Worm (Caenorhabditis elegans) whole organism, L1 larva: ENCODE measurements around the gene C02F4.5.

Experiments used
- aha-1 ChIP-seq: fragments of 150-350 bp; optimal IDR thresholded peaks from 2 replicates; lab custom pipeline; 2014; ENCODE audit warnings: missing biosample characterization, missing genetic modification characterization
- alr-1 ChIP-seq: fragments of 200-800 bp; sonication (Bioruptor generic); optimal IDR thresholded peaks from 2 replicates; lab custom pipeline; 2018; ENCODE audit warnings: borderline replicate concordance, mild to moderate bottlenecking, missing genetic modification characterization, missing compliant biosample characterization
- aly-2 ChIP-seq: fragments of 150-350 bp; optimal IDR thresholded peaks from 2 replicates; lab custom pipeline; 2014; ENCODE audit warnings: missing biosample characterization, missing genetic modification characterization
- blmp-1 ChIP-seq: fragments of 150-350 bp; optimal IDR thresholded peaks from 2 replicates; lab custom pipeline; 2014; ENCODE audit warnings: missing biosample characterization, missing genetic modification characterization
- ceh-8 ChIP-seq: fragments of 200-800 bp; sonication (Bioruptor generic); optimal IDR thresholded peaks from 2 replicates; lab custom pipeline; 2018; ENCODE audit warnings: mild to moderate bottlenecking, missing genetic modification characterization, moderate library complexity, missing compliant biosample characterization
- ces-1 ChIP-seq: fragments of 150-350 bp; optimal IDR thresholded peaks from 2 replicates; lab custom pipeline; 2014; ENCODE audit warnings: missing biosample characterization, missing genetic modification reagents, missing genetic modification characterization
- efl-1 ChIP-seq, 4 experiments: fragments of 150-350 bp; optimal IDR thresholded peaks in 3 of 4; peaks in 1 of 4; 1 replicate in 1 of 4; 2 replicates in 3 of 4; lab custom pipeline; 2014; ENCODE audit warnings: missing biosample characterization in 2 of 4, missing genetic modification characterization in 2 of 4, missing genetic modification reagents in 2 of 4
- egl-27 ChIP-seq, 2 experiments: fragments of 150-350 bp in 1 of 2; sonication (generic microtip); optimal IDR thresholded peaks; 3 replicates each; lab custom pipeline; 2017 to 2018; ENCODE audit warnings: missing biosample characterization in 2 of 2, missing genetic modification characterization in 2 of 2, missing genetic modification reagents in 2 of 2
- elt-2 ChIP-seq: sonication (generic microtip); optimal IDR thresholded peaks from 2 replicates; lab custom pipeline; 2016; ENCODE audit warnings: missing genetic modification characterization, mild to moderate bottlenecking, inconsistent platforms, missing compliant biosample characterization, missing genetic modification reagents
- ets-5 ChIP-seq: fragments of 200-800 bp; sonication (Bioruptor generic); IDR thresholded peaks from 2 replicates; pipeline ENCODE4 v1.3.6; 2022; ENCODE audit warnings: missing genetic modification characterization, missing compliant biosample characterization
- fkh-10 ChIP-seq: sonication (generic microtip); optimal IDR thresholded peaks from 2 replicates; lab custom pipeline; 2017; ENCODE audit warnings: missing biosample characterization, missing genetic modification reagents, missing genetic modification characterization
- fkh-4 ChIP-seq: sonication (generic microtip); optimal IDR thresholded peaks from 2 replicates; lab custom pipeline; 2016; ENCODE audit warnings: missing compliant biosample characterization, missing genetic modification characterization, borderline replicate concordance
- fos-1 ChIP-seq: fragments of 150-350 bp; optimal IDR thresholded peaks from 2 replicates; lab custom pipeline; 2014; ENCODE audit warnings: missing biosample characterization, missing genetic modification characterization
- hlh-17 ChIP-seq: fragments of 200-800 bp; sonication (Bioruptor generic); optimal IDR thresholded peaks from 2 replicates; lab custom pipeline; 2018; ENCODE audit warnings: missing genetic modification characterization, mild to moderate bottlenecking, missing compliant biosample characterization, moderate library complexity, borderline replicate concordance
- hlh-4 ChIP-seq: sonication (generic microtip); optimal IDR thresholded peaks from 2 replicates; lab custom pipeline; 2016; ENCODE audit warnings: mild to moderate bottlenecking, missing genetic modification characterization, missing compliant biosample characterization
- hpl-2 ChIP-seq: fragments of 150-350 bp; optimal IDR thresholded peaks from 2 replicates; lab custom pipeline; 2014; ENCODE audit warnings: missing biosample characterization, missing genetic modification reagents, missing genetic modification characterization
- isw-1 ChIP-seq: fragments of 200-800 bp; sonication (Bioruptor generic); IDR thresholded peaks from 2 replicates; pipeline ENCODE4 v1.3.6; 2022; ENCODE audit warnings: missing genetic modification characterization, missing compliant biosample characterization
- lin-14 ChIP-seq: fragments of 200-800 bp; sonication (Bioruptor generic); optimal IDR thresholded peaks from 2 replicates; lab custom pipeline; 2018; ENCODE audit warnings: mild to moderate bottlenecking, missing genetic modification characterization, moderate library complexity, missing compliant biosample characterization
- lin-15B ChIP-seq: fragments of 150-350 bp; sonication (generic microtip); optimal IDR thresholded peaks from 3 replicates; lab custom pipeline; 2014; ENCODE audit warnings: missing biosample characterization, missing genetic modification characterization
- lin-35 ChIP-seq, 2 experiments: fragments of 150-350 bp; optimal IDR thresholded peaks; 2 replicates each; lab custom pipeline; 2014; ENCODE audit warnings: missing biosample characterization in 2 of 2, missing genetic modification characterization in 2 of 2, missing genetic modification reagents in 2 of 2
- lin-39 ChIP-seq: fragments of 150-350 bp; optimal IDR thresholded peaks from 2 replicates; lab custom pipeline; 2014; ENCODE audit warnings: missing biosample characterization, missing genetic modification reagents, missing genetic modification characterization
- mab-9 ChIP-seq: fragments of 200-800 bp; sonication (Bioruptor generic); IDR thresholded peaks from 2 replicates; pipeline ENCODE4 v1.3.6; 2022; ENCODE audit warnings: missing genetic modification reagents, missing genetic modification characterization, missing compliant biosample characterization
- mdl-1 ChIP-seq, 2 experiments: fragments of 150-350 bp; optimal IDR thresholded peaks; 2 replicates each; lab custom pipeline; 2014 to 2017; ENCODE audit warnings: missing biosample characterization in 2 of 2, missing genetic modification characterization in 2 of 2, inconsistent platforms in 1 of 2
- mef-2 ChIP-seq: fragments of 150-350 bp; optimal IDR thresholded peaks from 2 replicates; lab custom pipeline; 2014; ENCODE audit warnings: missing biosample characterization, missing genetic modification characterization
- mep-1 ChIP-seq: fragments of 150-350 bp; optimal IDR thresholded peaks from 2 replicates; lab custom pipeline; 2014; ENCODE audit warnings: missing biosample characterization, missing genetic modification characterization
- nhr-11 ChIP-seq: fragments of 150-350 bp; optimal IDR thresholded peaks from 2 replicates; lab custom pipeline; 2014; ENCODE audit warnings: missing biosample characterization, missing genetic modification characterization
- nhr-19 ChIP-seq: fragments of 200-800 bp; sonication (Bioruptor generic); conservative IDR thresholded peaks from 2 replicates; pipeline ENCODE4 v1.3.6; 2022; ENCODE audit warnings: missing genetic modification characterization, missing compliant biosample characterization
- nhr-237 ChIP-seq: fragments of 150-350 bp; optimal IDR thresholded peaks from 2 replicates; lab custom pipeline; 2014; ENCODE audit warnings: missing biosample characterization, missing genetic modification characterization
- nhr-28 ChIP-seq: fragments of 150-350 bp; optimal IDR thresholded peaks from 2 replicates; lab custom pipeline; 2014; ENCODE audit warnings: missing biosample characterization, missing genetic modification characterization
- nhr-71 ChIP-seq: sonication (generic microtip); optimal IDR thresholded peaks from 2 replicates; lab custom pipeline; 2016; ENCODE audit warnings: mild to moderate bottlenecking, missing genetic modification characterization, moderate library complexity, missing compliant biosample characterization
- pag-3 ChIP-seq: sonication (generic microtip); optimal IDR thresholded peaks from 2 replicates; lab custom pipeline; 2017; ENCODE audit warnings: missing genetic modification characterization, mild to moderate bottlenecking, missing compliant biosample characterization, antibody characterized with exemption, borderline replicate concordance; ENCODE audit not compliant: insufficient read depth
- rnt-1 ChIP-seq: sonication (generic microtip); optimal IDR thresholded peaks from 2 replicates; lab custom pipeline; 2016; ENCODE audit warnings: mild to moderate bottlenecking, missing genetic modification characterization, moderate library complexity, missing compliant biosample characterization
- skn-1 ChIP-seq: fragments of 150-350 bp; optimal IDR thresholded peaks from 2 replicates; lab custom pipeline; 2014; ENCODE audit warnings: missing biosample characterization, missing genetic modification characterization
- sox-4 ChIP-seq: sonication (generic microtip); optimal IDR thresholded peaks from 2 replicates; lab custom pipeline; 2016; ENCODE audit warnings: missing genetic modification characterization, missing compliant biosample characterization
- unc-130 ChIP-seq: fragments of 150-350 bp; optimal IDR thresholded peaks from 2 replicates; lab custom pipeline; 2017; ENCODE audit warnings: missing biosample characterization, missing genetic modification characterization, inconsistent platforms
- unc-98 ChIP-seq: fragments of 200-800 bp; sonication (Bioruptor generic); IDR thresholded peaks from 2 replicates; pipeline ENCODE4 v1.3.6; 2022; ENCODE audit warnings: missing genetic modification characterization, missing compliant biosample characterization
- vab-15 ChIP-seq: sonication (generic microtip); optimal IDR thresholded peaks from 2 replicates; lab custom pipeline; 2017; ENCODE audit warnings: missing genotype, mild to moderate bottlenecking, missing genetic modification characterization, missing compliant biosample characterization
- xbp-1 ChIP-seq: sonication (generic microtip); optimal IDR thresholded peaks from 2 replicates; lab custom pipeline; 2016; ENCODE audit warnings: missing genetic modification characterization, missing compliant biosample characterization
- zag-1 ChIP-seq: fragments of 150-350 bp; optimal IDR thresholded peaks from 2 replicates; lab custom pipeline; 2014; ENCODE audit warnings: missing biosample characterization, missing genetic modification characterization

Gene C02F4.5

ce11 chrIV:10565282-10565681, 41.3 kb upstream of the C02F4.5 start:
- TF ChIP-seq zag-1 (no peak), lin-14 (GFP tag; lab: Kevin White, UChicago) (peak; percentile 45), aha-1 (tag; lab: Kevin White, UChicago) (no peak), ces-1 (peak; percentile 28), unc-98 (GFP tag; lab: Robert Waterston, UW) (no peak), fkh-10 (GFP tag; lab: Kevin White, UChicago) (peak; percentile 83), sox-4 (tag; lab: Kevin White, UChicago) (no peak)

- TF ChIP-seq isw-1 (GFP tag; lab: Robert Waterston, UW) (no peak), elt-2 (tag; lab: Kevin White, UChicago) (no peak)
- TF ChIP-seq, all 84 proteins: peak for 0
Measured at ce11 chrIV:10564613-10565012, 40.7 kb upstream of the C02F4.5 start.

ce11 chrIV:10561605-10562004, 37.7 kb upstream of the C02F4.5 start, which contains the start of gene him-8:
TSS of gene him-8 (plus strand) at chrIV:10561905.
- TF ChIP-seq blmp-1 (tag; lab: Kevin White, UChicago): no peak
- TF ChIP-seq skn-1 (tag; lab: Kevin White, UChicago): no peak
- no peak for TF ChIP-seq hpl-2 (GFP tag; lab: Kevin White, UChicago)
- TF ChIP-seq aly-2: no peak
- TF ChIP-seq hlh-17: no peak
- no peak for TF ChIP-seq zag-1
- TF ChIP-seq fkh-10 (GFP tag; lab: Kevin White, UChicago): no peak
- no peak for TF ChIP-seq ets-5 (GFP tag; lab: Robert Waterston, UW)
- TF ChIP-seq mep-1 (tag; lab: Kevin White, UChicago): no peak
- TF ChIP-seq nhr-71 (tag; lab: Kevin White, UChicago): no peak
- TF ChIP-seq rnt-1: no peak
- no peak for TF ChIP-seq xbp-1 (tag; lab: Kevin White, UChicago)
- no peak for TF ChIP-seq lin-39
- TF ChIP-seq nhr-19 (GFP tag; lab: Robert Waterston, UW): no peak
- TF ChIP-seq efl-1 (optimal IDR thresholded peaks at IDR 0.05; lab: Kevin White, UChicago): no peak
- no peak for TF ChIP-seq efl-1 (GFP tag; optimal IDR thresholded peaks at IDR 0.05 in 1 of 2; lab: Kevin White, UChicago)

ce11 chrIV:10558415-10558814, 34.5 kb upstream of the C02F4.5 start, which contains the start of gene zim-3:
TSS of gene zim-3 (plus strand) at chrIV:10558715.
- no peak for TF ChIP-seq mab-9 (GFP tag; lab: Robert Waterston, UW)
- TF ChIP-seq fkh-4 (tag; lab: Kevin White, UChicago): no peak

- TF ChIP-seq lin-35 (GFP tag; optimal IDR thresholded peaks at IDR 0.05; lab: Kevin White, UChicago) (no peak), hlh-4 (tag; lab: Kevin White, UChicago) (no peak), unc-130 (tag; lab: Kevin White, UChicago) (no peak), vab-15 (tag; lab: Kevin White, UChicago) (no peak), ceh-8 (GFP tag; lab: Kevin White, UChicago) (no peak), nhr-11 (tag; lab: Kevin White, UChicago) (no peak), nhr-28 (tag; lab: Kevin White, UChicago) (no peak)
Measured at ce11 chrIV:10554947-10555346, 31.0 kb upstream of the C02F4.5 start, which contains the start of gene zim-2. TSS of gene zim-2 (plus strand) at chrIV:10555247.

ce11 chrIV:10546589-10547136, 22.7 kb upstream of the C02F4.5 start, which contains the start of gene zim-1:
TSS of gene zim-1 (plus strand) at chrIV:10547086.
- TF ChIP-seq elt-2 (tag; lab: Kevin White, UChicago) (no peak), lin-14 (GFP tag; lab: Kevin White, UChicago) (no peak), pag-3 (no peak), mep-1 (tag; lab: Kevin White, UChicago) (no peak), ets-5 (GFP tag; lab: Robert Waterston, UW) (no peak), nhr-237 (no peak), ces-1 (no peak), fos-1 (tag; lab: Kevin White, UChicago) (no peak), egl-27 (tag; optimal IDR thresholded peaks at IDR 0.05; lab: Kevin White, UChicago) (no peak), efl-1 (optimal IDR thresholded peaks at IDR 0.05; lab: Kevin White, UChicago) (no peak), efl-1 (GFP tag; optimal IDR thresholded peaks at IDR 0.05 in 1 of 2; lab: Kevin White, UChicago) (no peak), lin-35 (GFP tag; optimal IDR thresholded peaks at IDR 0.05; lab: Kevin White, UChicago) (no peak), mef-2 (tag; lab: Kevin White, UChicago) (no peak), mdl-1 (tag; optimal IDR thresholded peaks at IDR 0.05; lab: Kevin White, UChicago) (no peak), lin-15B (tag; lab: Kevin White, UChicago) (no peak), hlh-4 (tag; lab: Kevin White, UChicago) (no peak), alr-1 (no peak)
